Fruit fly (Drosophila melanogaster) whole organism, wandering third instar larva: ENCODE results near the gene CG43116.
A peak's percentile ranks its signal among the peaks of the same experiment; 100 is the strongest.

Source experiments
- CG32264 ChIP-seq: fragments of 200-800 bp; sonication (Bioruptor generic); optimal IDR thresholded peaks from 2 replicates; lab custom pipeline; 2016; ENCODE audit warnings: missing biosample characterization, missing genetic modification characterization
- CG9705 ChIP-seq: fragments of 200-800 bp; sonication (Bioruptor generic); optimal IDR thresholded peaks from 2 replicates; lab custom pipeline; 2018; ENCODE audit warnings: missing biosample characterization, mild to moderate bottlenecking, missing genetic modification characterization
- CrebA ChIP-seq: fragments of 200-800 bp; sonication (Bioruptor generic); optimal IDR thresholded peaks from 2 replicates; lab custom pipeline; 2016; ENCODE audit warnings: missing biosample characterization, mild to moderate bottlenecking, missing genetic modification characterization, borderline replicate concordance
- Hr78 ChIP-seq: fragments of >200 bp; optimal IDR thresholded peaks from 2 replicates; lab custom pipeline; 2017; ENCODE audit warnings: missing biosample characterization, missing genetic modification characterization
- Hr83 ChIP-seq: fragments of 200-300 bp; sonication (Bioruptor generic); optimal IDR thresholded peaks from 2 replicates; lab custom pipeline; 2016; ENCODE audit warnings: missing biosample characterization, mild to moderate bottlenecking, missing genetic modification characterization, moderate library complexity; ENCODE audit not compliant: poor library complexity, severe bottlenecking
- Mio ChIP-seq: sonication (Bioruptor generic); optimal IDR thresholded peaks from 2 replicates; lab custom pipeline; 2016; ENCODE audit warnings: missing biosample characterization, missing genetic modification characterization
- Sp1 ChIP-seq: fragments of 200-800 bp; sonication (Bioruptor generic); optimal IDR thresholded peaks from 3 replicates; lab custom pipeline; 2019; ENCODE audit warnings: missing biosample characterization, mild to moderate bottlenecking, missing genetic modification characterization, moderate library complexity
- br ChIP-seq: fragments of 200-800 bp; sonication (Bioruptor generic); optimal IDR thresholded peaks from 2 replicates; lab custom pipeline; 2016; ENCODE audit warnings: missing biosample characterization, missing genetic modification characterization
- foxo ChIP-seq, 2 experiments: fragments of 200-800 bp; sonication (Bioruptor generic); optimal IDR thresholded peaks; 2 replicates in 1 of 2; 3 replicates in 1 of 2; lab custom pipeline; 2016 to 2017; ENCODE audit warnings: missing biosample characterization in 2 of 2, missing genetic modification characterization in 2 of 2
- fru ChIP-seq: fragments of 200-800 bp; sonication (Bioruptor generic); optimal IDR thresholded peaks from 3 replicates; lab custom pipeline; 2016; ENCODE audit warnings: missing biosample characterization, mild to moderate bottlenecking, missing genetic modification characterization
- psq ChIP-seq: fragments of 200-800 bp; sonication (Bioruptor generic); optimal IDR thresholded peaks from 3 replicates; lab custom pipeline; 2017; ENCODE audit warnings: missing biosample characterization, mild to moderate bottlenecking, missing genetic modification characterization, moderate library complexity
- tai ChIP-seq: sonication (Bioruptor generic); optimal IDR thresholded peaks from 2 replicates; lab custom pipeline; 2016; ENCODE audit warnings: missing biosample characterization, missing genetic modification characterization
- usp ChIP-seq: fragments of >200 bp; optimal IDR thresholded peaks from 2 replicates; lab custom pipeline; 2017; ENCODE audit warnings: missing biosample characterization, missing genetic modification characterization

DNA sequence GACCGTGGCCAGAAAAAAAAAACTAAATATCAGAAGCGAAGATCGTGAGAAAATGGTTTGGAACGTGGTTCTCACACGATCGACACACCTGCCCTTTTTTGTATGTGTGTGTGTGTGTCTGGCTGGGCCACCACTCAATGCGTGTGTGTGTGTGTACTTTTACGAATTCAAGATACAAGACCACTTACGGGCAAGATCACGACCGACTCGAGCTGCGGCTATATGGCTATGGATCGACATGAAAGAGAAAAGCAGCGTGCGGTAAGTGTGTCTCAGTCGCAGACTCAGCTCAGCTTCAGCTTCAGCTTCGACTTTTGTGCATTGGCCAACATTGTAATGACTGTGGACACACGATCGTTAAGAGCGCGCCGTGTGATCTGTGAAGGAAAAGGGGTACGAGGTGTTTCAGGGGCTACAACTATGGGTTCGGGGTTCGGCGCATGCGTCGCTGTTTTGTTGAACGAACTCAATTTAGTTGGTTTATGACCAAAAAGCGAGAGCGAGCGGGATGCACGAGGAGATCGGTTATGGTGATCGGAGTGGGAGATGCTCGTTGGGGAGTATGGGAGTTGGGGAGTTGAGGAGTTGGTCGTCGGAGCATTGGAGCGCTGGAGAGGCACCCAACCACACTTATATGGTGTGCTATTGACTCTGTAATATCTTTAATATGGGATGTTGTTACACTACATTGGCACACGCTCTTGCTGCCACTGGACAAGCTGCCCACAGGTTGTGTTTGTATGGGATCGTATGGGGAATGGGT, 6.0 kb upstream of the CG43116 start:
- TF ChIP-seq foxo (GFP tag; optimal IDR thresholded peaks at IDR 0.05; lab: Kevin White, UChicago): no peak
- peak; percentile 51 for TF ChIP-seq psq (GFP tag; lab: Kevin White, UChicago)
- TF ChIP-seq Mio (GFP tag; lab: Kevin White, UChicago): no peak
- peak; percentile 35 for TF ChIP-seq fru (GFP tag; lab: Kevin White, UChicago)
- TF ChIP-seq usp (GFP tag; lab: Kevin White, UChicago): no peak
- TF ChIP-seq br (GFP tag; lab: Kevin White, UChicago): no peak
- TF ChIP-seq CG32264 (GFP tag; lab: Kevin White, UChicago): no peak
- TF ChIP-seq CrebA (GFP tag; lab: Kevin White, UChicago): no peak
- no peak for TF ChIP-seq CG9705 (GFP tag; lab: Kevin White, UChicago)
- TF ChIP-seq Hr78 (GFP tag; lab: Kevin White, UChicago): no peak
- TF ChIP-seq Hr83 (GFP tag; lab: Kevin White, UChicago): peak; percentile 70
- peak; percentile 1 for TF ChIP-seq Sp1 (GFP tag; lab: Kevin White, UChicago)
- TF ChIP-seq tai (GFP tag; lab: Kevin White, UChicago): no peak
